Worm (Caenorhabditis elegans) whole organism, L3 larva: ENCODE measurements around the gene nhr-58.
A peak's percentile ranks its signal among the peaks of the same experiment; 100 is the strongest.

ENCODE experiments used
- R02D3.7 ChIP-seq: fragments of 150-350 bp; optimal IDR thresholded peaks from 2 replicates; lab custom pipeline; 2014; ENCODE audit warnings: missing biosample characterization, missing genetic modification characterization
- aly-2 ChIP-seq: fragments of 150-350 bp; optimal IDR thresholded peaks from 2 replicates; lab custom pipeline; 2014; ENCODE audit warnings: missing biosample characterization, missing genetic modification characterization
- ceh-16 ChIP-seq: sonication (generic microtip); optimal IDR thresholded peaks from 2 replicates; lab custom pipeline; 2017; ENCODE audit warnings: missing biosample characterization, missing genetic modification characterization
- ceh-28 ChIP-seq: fragments of 150-350 bp; optimal IDR thresholded peaks from 2 replicates; lab custom pipeline; 2014; ENCODE audit warnings: missing biosample characterization, missing genetic modification reagents, missing genetic modification characterization
- ceh-82 ChIP-seq: fragments of 150-350 bp; optimal IDR thresholded peaks from 2 replicates; lab custom pipeline; 2014; ENCODE audit warnings: missing biosample characterization, missing genetic modification characterization
- ceh-9 ChIP-seq: sonication (generic microtip); optimal IDR thresholded peaks from 2 replicates; lab custom pipeline; 2018; ENCODE audit warnings: missing biosample characterization, missing genetic modification characterization
- egl-27 ChIP-seq: sonication (generic microtip); optimal IDR thresholded peaks from 4 replicates; lab custom pipeline; 2017; ENCODE audit warnings: missing biosample characterization, missing genetic modification reagents, missing genetic modification characterization
- egl-5 ChIP-seq: fragments of 150-350 bp; optimal IDR thresholded peaks from 2 replicates; lab custom pipeline; 2017; ENCODE audit warnings: missing biosample characterization, missing genetic modification reagents, missing genetic modification characterization, inconsistent platforms
- elt-1 ChIP-seq: fragments of 150-350 bp; optimal IDR thresholded peaks from 2 replicates; lab custom pipeline; 2014; ENCODE audit warnings: missing biosample characterization, missing genetic modification characterization
- elt-2 ChIP-seq: sonication (generic microtip); optimal IDR thresholded peaks from 2 replicates; lab custom pipeline; 2016; ENCODE audit warnings: missing genetic modification reagents, mild to moderate bottlenecking, missing genetic modification characterization, missing compliant biosample characterization
- elt-3 ChIP-seq, 3 experiments: fragments of 150-350 bp in 1 of 3; sonication (generic microtip) in 2 of 3; optimal IDR thresholded peaks; 2 replicates in 2 of 3; 4 replicates in 1 of 3; lab custom pipeline; 2014 to 2017; ENCODE audit warnings: missing biosample characterization in 3 of 3, missing genetic modification characterization in 3 of 3
- eor-1 ChIP-seq, 2 experiments: fragments of 150-350 bp; optimal IDR thresholded peaks; 2 replicates each; lab custom pipeline; 2014 to 2018; ENCODE audit warnings: missing biosample characterization in 2 of 2, missing genetic modification characterization in 2 of 2
- fkh-10 ChIP-seq: sonication (generic microtip); optimal IDR thresholded peaks from 2 replicates; lab custom pipeline; 2017; ENCODE audit warnings: missing biosample characterization, missing genetic modification reagents, missing genetic modification characterization
- fkh-2 ChIP-seq: fragments of 150-350 bp; optimal IDR thresholded peaks from 2 replicates; lab custom pipeline; 2014; ENCODE audit warnings: missing biosample characterization, missing genetic modification reagents, missing genetic modification characterization
- hmg-11 ChIP-seq: sonication (generic microtip); optimal IDR thresholded peaks from 2 replicates; lab custom pipeline; 2016; ENCODE audit warnings: missing genetic modification characterization, missing compliant biosample characterization
- jun-1 ChIP-seq: fragments of 150-350 bp; optimal IDR thresholded peaks from 2 replicates; lab custom pipeline; 2014; ENCODE audit warnings: missing biosample characterization, missing genetic modification reagents, missing genetic modification characterization
- lin-15B ChIP-seq: fragments of 150-350 bp; optimal IDR thresholded peaks from 2 replicates; lab custom pipeline; 2014; ENCODE audit warnings: missing biosample characterization, missing genetic modification characterization
- lin-39 ChIP-seq: fragments of 150-350 bp; optimal IDR thresholded peaks from 2 replicates; lab custom pipeline; 2018; ENCODE audit warnings: missing biosample characterization, missing genetic modification reagents, missing genetic modification characterization
- lsy-12 ChIP-seq: sonication (generic microtip); optimal IDR thresholded peaks from 2 replicates; lab custom pipeline; 2016; ENCODE audit warnings: mild to moderate bottlenecking, missing genetic modification characterization, missing compliant biosample characterization
- mml-1 ChIP-seq: fragments of 150-350 bp; sonication (generic microtip); optimal IDR thresholded peaks from 3 replicates; lab custom pipeline; 2014; ENCODE audit warnings: missing biosample characterization, missing genetic modification characterization
- nfya-1 ChIP-seq: sonication (generic microtip); optimal IDR thresholded peaks from 2 replicates; lab custom pipeline; 2017; ENCODE audit warnings: missing genetic modification characterization, mild to moderate bottlenecking, missing compliant biosample characterization, antibody characterized with exemption, moderate library complexity; ENCODE audit not compliant: insufficient read depth
- nhr-12 ChIP-seq: fragments of 150-350 bp; optimal IDR thresholded peaks from 2 replicates; lab custom pipeline; 2014; ENCODE audit warnings: missing biosample characterization, missing genetic modification characterization
- nhr-23 ChIP-seq: fragments of 150-350 bp; optimal IDR thresholded peaks from 2 replicates; lab custom pipeline; 2014; ENCODE audit warnings: missing biosample characterization, missing genetic modification reagents, missing genetic modification characterization
- nhr-237 ChIP-seq: fragments of 150-350 bp; optimal IDR thresholded peaks from 2 replicates; lab custom pipeline; 2014; ENCODE audit warnings: missing biosample characterization, missing genetic modification characterization
- nhr-25 ChIP-seq: sonication (generic microtip); optimal IDR thresholded peaks from 2 replicates; lab custom pipeline; 2017; ENCODE audit warnings: missing biosample characterization, missing genetic modification characterization
- nhr-76 ChIP-seq: fragments of 150-350 bp; sonication (generic microtip); optimal IDR thresholded peaks from 5 replicates; lab custom pipeline; 2014; ENCODE audit warnings: missing biosample characterization, missing genetic modification characterization
- nhr-77 ChIP-seq: fragments of 150-350 bp; optimal IDR thresholded peaks from 2 replicates; lab custom pipeline; 2014; ENCODE audit warnings: missing biosample characterization, missing genetic modification characterization
- pqm-1 ChIP-seq: fragments of 150-350 bp; optimal IDR thresholded peaks from 2 replicates; lab custom pipeline; 2017; ENCODE audit warnings: missing biosample characterization, missing genetic modification characterization, inconsistent platforms
- snpc-4 ChIP-seq: fragments of 150-350 bp; optimal IDR thresholded peaks from 2 replicates; lab custom pipeline; 2014; ENCODE audit warnings: missing biosample characterization, missing genetic modification characterization
- tbx-2 ChIP-seq: sonication (generic microtip); optimal IDR thresholded peaks from 2 replicates; lab custom pipeline; 2016; ENCODE audit warnings: mild to moderate bottlenecking, missing genetic modification characterization, missing compliant biosample characterization
- unc-39 ChIP-seq: sonication (generic microtip); optimal IDR thresholded peaks from 4 replicates; lab custom pipeline; 2017; ENCODE audit warnings: missing biosample characterization, missing genetic modification characterization
- ztf-11 ChIP-seq: fragments of 150-350 bp; optimal IDR thresholded peaks from 2 replicates; lab custom pipeline; 2014; ENCODE audit warnings: missing biosample characterization, missing genetic modification characterization
- ztf-4 ChIP-seq: fragments of 150-350 bp; optimal IDR thresholded peaks from 2 replicates; lab custom pipeline; 2014; ENCODE audit warnings: missing biosample characterization, missing genetic modification characterization

nhr-58 gene

DNA sequence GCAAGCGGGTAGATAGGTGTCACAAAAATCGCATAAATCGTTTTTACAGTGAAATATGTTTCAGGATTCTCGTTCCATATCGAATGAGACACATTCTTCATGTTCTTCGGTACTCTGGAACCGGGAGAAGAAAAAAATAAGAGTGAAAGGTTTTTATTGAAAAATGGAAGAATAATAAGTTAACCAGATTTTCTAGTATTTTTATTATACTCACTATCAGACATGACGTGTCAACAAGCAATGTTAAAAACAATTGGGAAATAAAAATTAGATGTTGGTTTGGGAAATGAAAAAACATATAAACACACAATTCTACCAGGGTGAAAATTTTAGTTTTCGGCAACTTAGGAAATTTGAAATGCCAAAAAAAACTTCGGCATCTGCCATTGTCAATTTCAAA is 19.6 kb upstream of the nhr-58 start, which contains the start of gene srh-37:
srh-37 (minus strand) TSS at position 101 of the 400 bp plus-strand sequence.
- no peak for TF ChIP-seq unc-39
- no peak for TF ChIP-seq ztf-11 (tag; lab: Kevin White, UChicago)
- no peak for TF ChIP-seq hmg-11
- TF ChIP-seq eor-1 (tag; optimal IDR thresholded peaks at IDR 0.05; lab: Kevin White, UChicago) = no peak

DNA sequence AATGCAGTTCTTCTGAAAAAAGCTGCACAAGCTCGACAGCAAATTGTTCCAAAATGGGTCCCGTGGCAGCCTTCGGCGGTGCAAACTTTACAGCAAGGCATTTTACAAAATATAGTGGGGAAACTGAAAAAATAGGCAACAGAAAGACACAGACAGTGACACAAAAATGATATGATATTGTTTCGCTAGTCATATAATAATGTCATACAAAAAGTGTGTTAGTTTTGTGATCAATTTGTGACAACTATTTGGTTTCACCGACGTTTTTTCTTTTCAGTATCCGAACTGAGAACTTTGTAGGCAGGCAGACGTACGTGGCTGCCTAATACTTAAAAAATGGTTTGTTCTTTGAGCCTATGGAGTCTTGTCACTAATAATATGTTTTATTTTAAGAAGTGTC is 12.6 kb upstream of the nhr-58 start, which contains the start of gene nhr-210:
nhr-210 (minus strand) TSS at position 101 of the 400 bp plus-strand sequence.
- TF ChIP-seq elt-2 = peak; percentile 13
- no peak for TF ChIP-seq nhr-23 (tag; lab: Kevin White, UChicago)
- TF ChIP-seq, all 47 proteins: peak for 1

DNA sequence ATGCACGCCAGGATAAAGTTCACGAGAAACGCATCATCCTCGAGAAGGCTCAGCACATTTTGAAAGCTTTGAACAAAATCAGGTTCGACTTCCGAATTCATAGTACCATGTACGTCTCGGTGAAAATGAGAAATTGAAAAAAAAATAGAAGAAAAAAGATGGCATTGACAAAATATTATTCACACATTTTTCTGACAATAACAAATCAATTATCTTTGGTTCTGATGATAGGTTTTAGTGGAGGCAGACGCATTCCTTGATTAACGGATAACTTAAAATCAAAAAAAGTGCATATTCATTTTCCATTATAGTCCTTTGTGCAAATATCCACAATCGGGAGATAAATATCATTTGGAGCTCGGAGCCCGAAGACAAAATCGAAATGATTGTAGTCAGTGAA is 10.5 kb upstream of the nhr-58 start, which contains the start of gene srw-107:
srw-107 (minus strand) TSS at position 101 of the 400 bp plus-strand sequence.
- no peak for TF ChIP-seq egl-5 (tag; lab: Kevin White, UChicago)

DNA sequence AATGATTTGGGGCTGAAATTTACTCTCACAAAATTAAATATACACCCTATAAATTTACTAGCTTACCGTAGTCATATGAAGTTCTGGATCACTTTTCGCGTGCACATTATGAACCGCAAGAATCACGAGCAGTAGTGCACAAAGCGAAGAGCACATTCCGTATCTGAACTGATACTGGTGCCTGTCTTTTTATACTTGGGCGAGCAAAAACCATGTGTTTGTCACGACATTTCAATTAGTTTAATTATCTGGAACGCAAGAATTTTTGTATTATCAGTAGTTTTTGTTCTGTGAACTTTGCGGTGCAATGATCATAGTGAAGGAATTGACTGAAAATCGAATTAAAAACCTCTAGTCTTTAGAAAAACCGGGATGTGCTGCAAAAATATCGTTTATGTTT is 8.0 kb upstream of the nhr-58 start, which contains the start of gene lipl-3:
lipl-3 (minus strand) TSS at position 161 of the 400 bp plus-strand sequence.
- no peak for TF ChIP-seq lin-39 (tag; lab: Kevin White, UChicago)
- peak; percentile 43 for TF ChIP-seq elt-2
- TF ChIP-seq pqm-1 = peak; percentile 53

DNA sequence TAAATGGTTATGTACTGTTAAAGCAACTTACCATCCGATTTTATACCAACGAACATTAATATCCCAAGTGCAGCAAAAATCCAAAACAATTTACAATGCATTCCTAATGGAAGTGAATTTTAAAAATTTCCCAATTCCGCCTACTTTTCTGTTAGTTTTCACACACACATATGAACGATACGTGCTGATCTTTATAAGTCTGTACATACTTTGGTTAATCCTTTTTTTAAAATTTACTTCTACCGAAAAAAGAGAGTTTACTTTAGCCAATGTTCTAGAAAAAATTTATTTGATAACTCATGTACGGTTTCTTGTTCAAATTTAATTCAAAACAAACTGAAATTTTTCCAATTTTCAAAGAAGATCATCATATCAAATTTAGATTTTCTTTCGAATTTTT is 7.0 kb upstream of the nhr-58 start, which contains the start of gene R11G11.16:
R11G11.16 (minus strand) TSS at position 101 of the 400 bp plus-strand sequence.
- TF ChIP-seq pqm-1 (no peak), ztf-4 (tag; lab: Kevin White, UChicago) (no peak), ceh-9 (tag; lab: Kevin White, UChicago) (no peak), aly-2 (tag; lab: Kevin White, UChicago) (no peak), jun-1 (tag; lab: Kevin White, UChicago) (no peak), nhr-12 (no peak), eor-1 (tag; optimal IDR thresholded peaks at IDR 0.05; lab: Kevin White, UChicago) (no peak), nhr-25 (tag; lab: Kevin White, UChicago) (no peak), fkh-10 (no peak), tbx-2 (tag; lab: Kevin White, UChicago) (no peak), lsy-12 (tag; lab: Kevin White, UChicago) (no peak), nhr-77 (no peak), nhr-237 (no peak), fkh-2 (tag; lab: Kevin White, UChicago) (no peak), ceh-82 (no peak), snpc-4 (no peak)
- TF ChIP-seq, all 47 proteins: peak for 0

DNA sequence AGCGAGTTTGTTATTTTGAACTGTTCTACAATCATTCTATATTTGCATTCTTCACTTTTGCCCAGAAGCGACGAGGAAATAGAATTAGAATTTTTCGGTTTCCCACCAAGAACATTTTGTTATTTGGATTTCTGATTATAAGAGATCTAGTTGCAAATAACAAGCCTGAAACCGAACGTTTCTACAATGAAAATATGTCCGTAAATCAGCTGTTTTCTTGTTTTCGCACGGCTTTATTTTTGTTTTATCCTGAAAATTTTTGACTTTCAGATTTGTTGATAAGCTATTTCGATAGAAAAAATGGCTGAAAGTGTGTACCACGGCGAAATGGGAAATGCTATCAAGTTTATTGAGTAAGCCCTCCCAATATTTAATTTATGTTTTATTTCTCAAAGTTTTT is 4.5 kb upstream of the nhr-58 start, which contains the start of gene srw-108:
srw-108 (plus strand) TSS at position 301 of the 400 bp plus-strand sequence.
- TF ChIP-seq nhr-77 (no peak), lin-15B (no peak), mml-1 (tag; lab: Kevin White, UChicago) (no peak), ceh-9 (tag; lab: Kevin White, UChicago) (no peak), ceh-16 (no peak), egl-27 (no peak), nhr-237 (no peak), nhr-76 (tag; lab: Kevin White, UChicago) (no peak), nfya-1 (tag; lab: Kevin White, UChicago) (no peak), elt-1 (tag; lab: Kevin White, UChicago) (no peak), lsy-12 (tag; lab: Kevin White, UChicago) (no peak), jun-1 (tag; lab: Kevin White, UChicago) (no peak)

DNA sequence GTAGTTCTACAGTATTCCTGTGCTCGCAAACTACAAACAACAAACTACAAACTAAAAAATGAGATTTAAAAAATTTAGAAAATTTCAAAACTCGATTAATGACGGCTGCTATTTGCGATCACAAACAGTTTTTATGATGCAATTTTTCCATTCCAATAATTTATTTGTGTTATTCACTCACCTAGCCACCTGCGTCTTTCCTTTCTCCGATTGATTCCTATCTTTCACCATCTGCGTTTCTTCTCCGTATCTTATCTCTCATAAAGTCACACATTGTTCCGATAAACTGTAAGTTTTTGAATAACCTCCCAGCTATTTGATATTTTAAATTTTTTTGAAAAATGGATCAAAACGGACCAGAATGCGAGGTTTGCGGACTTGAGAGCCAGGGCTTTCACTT is 2.1 kb downstream of the nhr-58 start, which contains the start of gene nhr-132:
nhr-132 (plus strand) TSS at position 271 of the 400 bp plus-strand sequence.
- TF ChIP-seq pqm-1 (peak; percentile 73), nhr-25 (tag; lab: Kevin White, UChicago) (peak; percentile 28), hmg-11 (peak; percentile 18), egl-5 (tag; lab: Kevin White, UChicago) (peak; percentile 14), nhr-77 (no peak), R02D3.7 (tag; lab: Kevin White, UChicago) (no peak), ceh-28 (peak; percentile 53), elt-3 (tag; optimal IDR thresholded peaks at IDR 0.05; lab: Kevin White, UChicago) (peak in 1 of 3 experiments; percentile 58), nhr-23 (tag; lab: Kevin White, UChicago) (peak; percentile 27), elt-2 (peak; percentile 60)
